Worm (Caenorhabditis elegans) whole organism, young adult: ENCODE data around the gene arrd-10.

Experiments used
- B0019.2 ChIP-seq: fragments of 200-800 bp; sonication (Bioruptor generic); conservative IDR thresholded peaks from 2 replicates; pipeline ENCODE4 v1.3.6; 2022; ENCODE audit warnings: missing genetic modification reagents, missing genetic modification characterization, missing compliant biosample characterization
- B0035.1 ChIP-seq: sonication (generic microtip); optimal IDR thresholded peaks from 2 replicates; lab custom pipeline; 2016; ENCODE audit warnings: missing genetic modification characterization, mild to moderate bottlenecking, missing compliant biosample characterization, missing genotype, missing genetic modification reagents
- D2030.7 ChIP-seq: fragments of 200-800 bp; sonication (Bioruptor generic); IDR thresholded peaks from 2 replicates; pipeline ENCODE4 v1.3.6; 2022; ENCODE audit warnings: missing genetic modification reagents, missing genetic modification characterization, missing compliant biosample characterization
- F52B5.7 ChIP-seq: sonication (generic microtip); optimal IDR thresholded peaks from 2 replicates; lab custom pipeline; 2016; ENCODE audit warnings: mild to moderate bottlenecking, missing genetic modification characterization, missing compliant biosample characterization
- F55B11.4 ChIP-seq: sonication (generic microtip); optimal IDR thresholded peaks from 2 replicates; lab custom pipeline; 2016; ENCODE audit warnings: missing compliant biosample characterization, missing genetic modification characterization, borderline replicate concordance; ENCODE audit not compliant: insufficient read depth
- F57A8.1 ChIP-seq: fragments of 200-800 bp; sonication (Bioruptor generic); optimal IDR thresholded peaks from 2 replicates; lab custom pipeline; 2018; ENCODE audit warnings: mild to moderate bottlenecking, missing genetic modification characterization, moderate library complexity, missing compliant biosample characterization
- F57C9.4 ChIP-seq: sonication (generic microtip); optimal IDR thresholded peaks from 2 replicates; lab custom pipeline; 2017; ENCODE audit warnings: mild to moderate bottlenecking, missing genetic modification characterization, missing compliant biosample characterization
- Y79H2A.3 ChIP-seq: fragments of 200-800 bp; sonication (Bioruptor generic); conservative IDR thresholded peaks from 2 replicates; pipeline ENCODE4 v1.3.6; 2022; ENCODE audit warnings: missing genetic modification reagents, missing genetic modification characterization, missing compliant biosample characterization
- Y95B8A.8 ChIP-seq: fragments of 200-800 bp; sonication (Bioruptor generic); IDR thresholded peaks from 2 replicates; pipeline ENCODE4 v1.3.6; 2022; ENCODE audit warnings: missing genetic modification reagents, missing genetic modification characterization, missing compliant biosample characterization
- ama-1 ChIP-seq, 3 experiments: fragments of 150-350 bp in 1 of 3; sonication (generic microtip) in 2 of 3; optimal IDR thresholded peaks; 2 replicates each; lab custom pipeline; 2014 to 2018; ENCODE audit warnings: missing biosample characterization in 2 of 3, missing genetic modification characterization in 2 of 3, missing genetic modification reagents in 2 of 3
- aptf-2 ChIP-seq: fragments of 200-800 bp; sonication (Bioruptor generic); conservative IDR thresholded peaks from 2 replicates; pipeline ENCODE4 v1.3.6; 2022; ENCODE audit warnings: missing genetic modification reagents, missing genetic modification characterization, missing compliant biosample characterization
- attf-5 ChIP-seq: fragments of 200-800 bp; sonication (Bioruptor generic); optimal IDR thresholded peaks from 2 replicates; lab custom pipeline; 2018; ENCODE audit warnings: mild to moderate bottlenecking, missing genetic modification characterization, missing compliant biosample characterization
- attf-6 ChIP-seq: fragments of 200-800 bp; sonication (Bioruptor generic); IDR thresholded peaks from 2 replicates; pipeline ENCODE4 v1.3.6; 2022; ENCODE audit warnings: missing genetic modification reagents, missing genetic modification characterization, missing compliant biosample characterization
- bed-1 ChIP-seq: fragments of 200-800 bp; sonication (Bioruptor generic); IDR thresholded peaks from 2 replicates; pipeline ENCODE4 v1.3.6; 2022; ENCODE audit warnings: missing genetic modification reagents, missing genetic modification characterization, missing compliant biosample characterization
- ccch-3 ChIP-seq: fragments of 200-800 bp; sonication (Bioruptor generic); optimal IDR thresholded peaks from 2 replicates; lab custom pipeline; 2018; ENCODE audit warnings: mild to moderate bottlenecking, missing genetic modification characterization, missing compliant biosample characterization
- ceh-40 ChIP-seq: fragments of 200-800 bp; sonication (Bioruptor generic); IDR thresholded peaks from 2 replicates; pipeline ENCODE4 v1.3.6; 2022; ENCODE audit warnings: missing genetic modification characterization, missing compliant biosample characterization
- chd-7 ChIP-seq: sonication (generic microtip); optimal IDR thresholded peaks from 2 replicates; lab custom pipeline; 2016; ENCODE audit warnings: mild to moderate bottlenecking, missing genetic modification characterization, moderate library complexity, missing compliant biosample characterization
- die-1 ChIP-seq: sonication (generic microtip); optimal IDR thresholded peaks from 2 replicates; lab custom pipeline; 2016; ENCODE audit warnings: missing genotype, mild to moderate bottlenecking, missing genetic modification characterization, missing compliant biosample characterization
- dox-1 ChIP-seq: fragments of 200-800 bp; sonication (Bioruptor generic); IDR thresholded peaks from 2 replicates; pipeline ENCODE4 v1.3.6; 2022; ENCODE audit warnings: missing genetic modification reagents, missing genetic modification characterization, missing compliant biosample characterization
- efl-1 ChIP-seq: fragments of 150-350 bp; optimal IDR thresholded peaks from 2 replicates; lab custom pipeline; 2014; ENCODE audit warnings: missing biosample characterization, missing genetic modification reagents, missing genetic modification characterization
- egl-18 ChIP-seq: fragments of 200-800 bp; sonication (Bioruptor generic); IDR thresholded peaks from 2 replicates; pipeline ENCODE4 v1.3.6; 2022; ENCODE audit warnings: missing genetic modification reagents, missing genetic modification characterization, missing compliant biosample characterization
- egrh-3 ChIP-seq: fragments of 200-800 bp; sonication (Bioruptor generic); IDR thresholded peaks from 2 replicates; pipeline ENCODE4 v1.3.6; 2022; ENCODE audit warnings: missing genetic modification reagents, missing genetic modification characterization, missing compliant biosample characterization
- hrde-1 ChIP-seq: sonication (generic microtip); optimal IDR thresholded peaks from 2 replicates; lab custom pipeline; 2016; ENCODE audit warnings: missing genetic modification characterization, mild to moderate bottlenecking, missing compliant biosample characterization, moderate library complexity, missing genotype, missing genetic modification reagents, borderline replicate concordance
- let-526 ChIP-seq: fragments of 200-800 bp; sonication (Bioruptor generic); IDR thresholded peaks from 2 replicates; pipeline ENCODE4 v1.3.6; 2022; ENCODE audit warnings: missing genetic modification reagents, missing genetic modification characterization, missing compliant biosample characterization
- lin-40 ChIP-seq: sonication (generic microtip); optimal IDR thresholded peaks from 2 replicates; lab custom pipeline; 2016; ENCODE audit warnings: missing genetic modification characterization, mild to moderate bottlenecking, missing compliant biosample characterization, missing genotype, missing genetic modification reagents
- lsl-1 ChIP-seq: fragments of 200-800 bp; sonication (Bioruptor generic); optimal IDR thresholded peaks from 2 replicates; lab custom pipeline; 2018; ENCODE audit warnings: mild to moderate bottlenecking, missing genetic modification characterization, moderate library complexity, missing compliant biosample characterization
- lsy-27 ChIP-seq: sonication (generic microtip); optimal IDR thresholded peaks from 2 replicates; lab custom pipeline; 2017; ENCODE audit warnings: missing genetic modification characterization, mild to moderate bottlenecking, missing compliant biosample characterization, antibody characterized with exemption, missing genotype, borderline replicate concordance; ENCODE audit not compliant: insufficient read depth
- madf-8 ChIP-seq: fragments of 200-800 bp; sonication (Bioruptor generic); conservative IDR thresholded peaks from 2 replicates; pipeline ENCODE4 v1.3.6; 2022; ENCODE audit warnings: missing genetic modification reagents, missing genetic modification characterization, missing compliant biosample characterization
- mes-4 ChIP-seq: sonication (generic microtip); optimal IDR thresholded peaks from 2 replicates; lab custom pipeline; 2016; ENCODE audit warnings: missing genotype, missing genetic modification characterization, missing compliant biosample characterization
- nfya-2 ChIP-seq: fragments of 200-800 bp; sonication (Bioruptor generic); IDR thresholded peaks from 2 replicates; pipeline ENCODE4 v1.3.6; 2022; ENCODE audit warnings: missing genetic modification reagents, missing genetic modification characterization, missing compliant biosample characterization
- nhr-27 ChIP-seq: fragments of 200-800 bp; sonication (Bioruptor generic); optimal IDR thresholded peaks from 2 replicates; lab custom pipeline; 2018; ENCODE audit warnings: mild to moderate bottlenecking, missing genetic modification characterization, moderate library complexity, missing compliant biosample characterization
- pbrm-1 ChIP-seq: fragments of 200-800 bp; sonication (Bioruptor generic); IDR thresholded peaks from 2 replicates; pipeline ENCODE4 v1.3.6; 2022; ENCODE audit warnings: missing genetic modification reagents, missing genetic modification characterization, missing compliant biosample characterization
- pha-4 ChIP-seq: fragments of 150-350 bp; sonication (generic microtip); optimal IDR thresholded peaks from 2 replicates; lab custom pipeline; 2014; ENCODE audit warnings: missing biosample characterization, missing genetic modification reagents, missing genetic modification characterization
- rcor-1 ChIP-seq: fragments of 200-800 bp; sonication (Bioruptor generic); IDR thresholded peaks from 2 replicates; pipeline ENCODE4 v1.3.6; 2022; ENCODE audit warnings: missing genetic modification reagents, missing genetic modification characterization, missing compliant biosample characterization
- rec-8 ChIP-seq, 2 experiments: sonication (generic microtip); optimal IDR thresholded peaks; 2 replicates each; lab custom pipeline; 2016; ENCODE audit warnings: mild to moderate bottlenecking in 2 of 2, missing genetic modification characterization in 2 of 2, missing genetic modification reagents in 2 of 2, missing genotype in 2 of 2, missing biosample characterization in 1 of 2, missing compliant biosample characterization in 1 of 2, moderate library complexity in 1 of 2
- repo-1 ChIP-seq: sonication (generic microtip); optimal IDR thresholded peaks from 2 replicates; lab custom pipeline; 2017; ENCODE audit warnings: mild to moderate bottlenecking, missing genetic modification characterization, missing compliant biosample characterization
- sdz-38 ChIP-seq: sonication (generic microtip); optimal IDR thresholded peaks from 2 replicates; lab custom pipeline; 2016; ENCODE audit warnings: missing genotype, missing genetic modification characterization, missing compliant biosample characterization
- sea-2 ChIP-seq: fragments of 200-800 bp; sonication (Bioruptor generic); IDR thresholded peaks from 2 replicates; pipeline ENCODE4 v1.3.6; 2022; ENCODE audit warnings: missing genetic modification characterization, missing compliant biosample characterization
- snpc-1.1 ChIP-seq: sonication (generic microtip); optimal IDR thresholded peaks from 2 replicates; lab custom pipeline; 2017; ENCODE audit warnings: missing genetic modification characterization, mild to moderate bottlenecking, missing compliant biosample characterization, antibody characterized with exemption, moderate library complexity, missing genotype, missing genetic modification reagents; ENCODE audit not compliant: insufficient read depth
- snpc-3.4 ChIP-seq: sonication (generic microtip); optimal IDR thresholded peaks from 2 replicates; lab custom pipeline; 2017; ENCODE audit warnings: missing genetic modification characterization, mild to moderate bottlenecking, missing compliant biosample characterization, antibody characterized with exemption, moderate library complexity, missing genotype, missing genetic modification reagents
- unc-62 ChIP-seq: fragments of 150-350 bp; optimal IDR thresholded peaks from 2 replicates; lab custom pipeline; 2014; ENCODE audit warnings: missing biosample characterization, missing genetic modification reagents, missing genetic modification characterization
- xnd-1 ChIP-seq: sonication (generic microtip); optimal IDR thresholded peaks from 2 replicates; lab custom pipeline; 2016; ENCODE audit warnings: missing genotype, missing genetic modification reagents, missing genetic modification characterization, missing compliant biosample characterization
- zfh-2 ChIP-seq: fragments of 200-800 bp; sonication (Bioruptor generic); conservative IDR thresholded peaks from 2 replicates; pipeline ENCODE4 v1.3.6; 2022; ENCODE audit warnings: missing genetic modification reagents, missing genetic modification characterization, missing compliant biosample characterization
- zim-3 ChIP-seq: sonication (generic microtip); optimal IDR thresholded peaks from 2 replicates; lab custom pipeline; 2017; ENCODE audit warnings: mild to moderate bottlenecking, missing genetic modification characterization, moderate library complexity, missing compliant biosample characterization
- ztf-26 ChIP-seq: sonication (generic microtip); optimal IDR thresholded peaks from 2 replicates; lab custom pipeline; 2017; ENCODE audit warnings: missing genetic modification characterization, missing compliant biosample characterization
- ztf-28 ChIP-seq: fragments of 200-800 bp; sonication (Bioruptor generic); IDR thresholded peaks from 2 replicates; pipeline ENCODE4 v1.3.6; 2022; ENCODE audit warnings: missing genetic modification reagents, missing genetic modification characterization, missing compliant biosample characterization

arrd-10 gene

DNA sequence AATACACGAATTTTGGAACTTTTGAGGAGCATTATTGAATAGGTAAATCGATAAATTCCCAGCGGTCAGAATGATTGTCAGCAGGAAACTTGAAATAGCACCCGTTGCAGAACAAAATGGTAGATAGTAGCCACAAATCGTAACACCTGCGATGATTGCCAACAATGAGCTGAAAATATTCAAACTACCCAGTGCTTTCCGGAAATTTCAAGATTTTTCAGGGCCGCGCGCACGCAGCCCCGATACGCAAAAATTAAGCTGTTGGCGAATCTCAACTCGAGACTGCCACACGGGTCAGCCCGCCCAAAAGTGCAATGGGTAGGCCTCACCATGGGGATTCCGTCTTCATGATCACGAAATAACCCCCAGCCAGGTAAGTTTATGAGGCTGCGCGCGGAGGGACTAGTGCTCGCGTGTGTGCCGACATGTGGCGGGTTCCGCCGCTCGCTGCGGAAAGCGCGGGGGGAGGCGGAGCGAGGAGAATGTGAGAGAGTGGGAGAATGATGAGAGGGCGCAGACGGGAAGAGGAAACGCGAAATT is 4.8 kb downstream of the arrd-10 start (continued):
- peak; percentile 90 for TF ChIP-seq ztf-28 (GFP tag; lab: Robert Waterston, UW)
- peak; percentile 89 for TF ChIP-seq B0035.1 (tag; lab: Kevin White, UChicago)
- 0 out of 2 replicates have a peak, but pooled peaks have one; percentile 45 for TF ChIP-seq bed-1 (GFP tag; lab: Robert Waterston, UW)
- TF ChIP-seq ama-1 (optimal IDR thresholded peaks at IDR 0.05; lab: Kevin White, UChicago): peak; percentile 100
- TF ChIP-seq ama-1 (GFP tag; optimal IDR thresholded peaks at IDR 0.05; lab: Kevin White, UChicago): peak; percentile 71 to 77
- TF ChIP-seq rec-8 (tag; optimal IDR thresholded peaks at IDR 0.05; lab: Kevin White, UChicago): peak; percentile 82 to 98
- TF ChIP-seq D2030.7: peak; percentile 99
- TF ChIP-seq mes-4: peak; percentile 89
- peak; percentile 73 for TF ChIP-seq let-526 (GFP tag; lab: Robert Waterston, UW)
- peak; percentile 28 for TF ChIP-seq efl-1 (GFP tag; lab: Kevin White, UChicago)
- peak; percentile 99 for TF ChIP-seq dox-1 (GFP tag; lab: Robert Waterston, UW)
- TF ChIP-seq rcor-1 (GFP tag; lab: Robert Waterston, UW): peak; percentile 91
- peak; percentile 88 for TF ChIP-seq lsl-1
- peak; percentile 92 for TF ChIP-seq die-1
- TF ChIP-seq ceh-40 (GFP tag; lab: Robert Waterston, UW): 0 out of 2 replicates have a peak, but pooled peaks have one; percentile 80
- peak; percentile 90 for TF ChIP-seq F57C9.4 (tag; lab: Kevin White, UChicago)
- TF ChIP-seq xnd-1 (tag; lab: Kevin White, UChicago): peak; percentile 67
- TF ChIP-seq hrde-1 (tag; lab: Kevin White, UChicago): peak; percentile 96
- peak; percentile 97 for TF ChIP-seq lin-40 (tag; lab: Kevin White, UChicago)
- TF ChIP-seq B0019.2 (GFP tag; lab: Robert Waterston, UW): peak; percentile 76
- TF ChIP-seq zfh-2: peak; percentile 100
- peak; percentile 77; the same call in 1 of the 2 replicates for TF ChIP-seq aptf-2 (GFP tag; lab: Robert Waterston, UW)
- TF ChIP-seq egl-18 (GFP tag; lab: Robert Waterston, UW): peak; percentile 70; the same call in 1 of the 2 replicates
- peak; percentile 84; the same call in 1 of the 2 replicates for TF ChIP-seq sea-2 (GFP tag; lab: Robert Waterston, UW)
- TF ChIP-seq Y79H2A.3: peak; percentile 79
- peak; percentile 73 for TF ChIP-seq madf-8 (GFP tag; lab: Robert Waterston, UW)
- no peak for TF ChIP-seq F55B11.4 (tag; lab: Kevin White, UChicago)
- peak; percentile 49 for TF ChIP-seq nhr-27
- TF ChIP-seq unc-62 (GFP tag; lab: Kevin White, UChicago): peak; percentile 5
- peak; percentile 71 for TF ChIP-seq sdz-38 (tag; lab: Kevin White, UChicago)
- TF ChIP-seq attf-6 (GFP tag; lab: Robert Waterston, UW): peak; percentile 99
- TF ChIP-seq zim-3: peak; percentile 87
- peak; percentile 98 for TF ChIP-seq egrh-3 (GFP tag; lab: Robert Waterston, UW)
- TF ChIP-seq snpc-1.1 (tag; lab: Kevin White, UChicago): peak; percentile 98
- peak; percentile 99 for TF ChIP-seq pbrm-1 (GFP tag; lab: Robert Waterston, UW)
- peak; percentile 96 for TF ChIP-seq ztf-26 (tag; lab: Kevin White, UChicago)
- peak; percentile 99 for TF ChIP-seq F52B5.7 (tag; lab: Kevin White, UChicago)
- peak; percentile 60 for TF ChIP-seq ccch-3 (GFP tag; lab: Kevin White, UChicago)
- TF ChIP-seq chd-7 (tag; lab: Kevin White, UChicago): peak; percentile 97
- TF ChIP-seq pha-4 (tag; lab: Kevin White, UChicago): no peak
- peak; percentile 96 for TF ChIP-seq Y95B8A.8 (GFP tag; lab: Robert Waterston, UW)
- TF ChIP-seq attf-5 (GFP tag; lab: Kevin White, UChicago): peak; percentile 84
- TF ChIP-seq snpc-3.4 (tag; lab: Kevin White, UChicago): peak; percentile 96
- TF ChIP-seq nfya-2 (GFP tag; lab: Robert Waterston, UW): no peak
- TF ChIP-seq F57A8.1: peak; percentile 68
- TF ChIP-seq repo-1 (tag; lab: Kevin White, UChicago): peak; percentile 98
- TF ChIP-seq lsy-27: peak; percentile 73
- TF ChIP-seq, all 124 proteins: peak for 119
